Worm (Caenorhabditis elegans) whole organism, late embryonic: ENCODE measurements around the gene F14H3.15.

ENCODE experiments used
- F13H6.1 ChIP-seq: sonication (generic microtip); optimal IDR thresholded peaks from 2 replicates; lab custom pipeline; 2016; ENCODE audit warnings: missing genetic modification characterization, missing compliant biosample characterization
- K09A11.1 ChIP-seq: sonication (generic microtip); optimal IDR thresholded peaks from 2 replicates; lab custom pipeline; 2017; ENCODE audit warnings: antibody characterized with exemption, mild to moderate bottlenecking, missing genetic modification characterization, missing compliant biosample characterization; ENCODE audit not compliant: insufficient read depth
- ceh-2 ChIP-seq: sonication (generic microtip); optimal IDR thresholded peaks from 2 replicates; lab custom pipeline; 2016; ENCODE audit warnings: missing genotype, missing genetic modification characterization, missing compliant biosample characterization
- dmd-4 ChIP-seq: sonication (generic microtip); optimal IDR thresholded peaks from 2 replicates; lab custom pipeline; 2016; ENCODE audit warnings: borderline replicate concordance, missing genetic modification characterization, missing compliant biosample characterization
- elt-2 ChIP-seq: sonication (generic microtip); optimal IDR thresholded peaks from 2 replicates; lab custom pipeline; 2016; ENCODE audit warnings: missing genetic modification reagents, missing genetic modification characterization, missing compliant biosample characterization
- gmeb-2 ChIP-seq: sonication (generic microtip); optimal IDR thresholded peaks from 2 replicates; lab custom pipeline; 2016; ENCODE audit warnings: missing genetic modification characterization, inconsistent platforms, missing compliant biosample characterization
- pha-4 ChIP-seq: fragments of 150-350 bp; optimal IDR thresholded peaks from 2 replicates; lab custom pipeline; 2018; ENCODE audit warnings: missing biosample characterization, missing genetic modification reagents, missing genetic modification characterization
- rnt-1 ChIP-seq: sonication (generic microtip); optimal IDR thresholded peaks from 2 replicates; lab custom pipeline; 2016; ENCODE audit warnings: missing genetic modification characterization, missing compliant biosample characterization
- syd-9 ChIP-seq: sonication (generic microtip); optimal IDR thresholded peaks from 2 replicates; lab custom pipeline; 2016; ENCODE audit warnings: mild to moderate bottlenecking, missing genetic modification characterization, moderate library complexity, missing compliant biosample characterization

DNA sequence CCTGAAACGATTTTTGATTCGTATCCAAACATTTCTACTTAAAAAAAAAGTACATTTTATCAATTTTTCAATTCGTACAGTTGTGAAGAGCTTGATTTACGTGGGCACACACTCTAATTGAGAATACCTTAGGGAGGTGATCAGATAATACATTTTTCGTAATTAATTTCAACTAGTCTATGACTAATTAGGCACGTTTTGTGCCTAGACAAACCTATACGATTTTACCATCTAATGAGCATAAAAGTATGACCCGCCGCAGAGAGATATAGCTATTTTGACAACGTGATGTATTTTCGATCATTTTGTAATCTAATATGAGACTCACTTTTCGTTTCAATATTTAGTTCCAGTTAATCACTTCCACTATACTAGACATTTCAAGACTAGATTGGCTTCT is 43.1 kb downstream of the F14H3.15 start:
- TF ChIP-seq F13H6.1 (tag; lab: Kevin White, UChicago) (no peak), pha-4 (tag; lab: Kevin White, UChicago) (no peak), rnt-1 (tag; lab: Kevin White, UChicago) (no peak), syd-9 (tag; lab: Kevin White, UChicago) (no peak), elt-2 (tag; lab: Kevin White, UChicago) (no peak), dmd-4 (tag; lab: Kevin White, UChicago) (no peak), gmeb-2 (tag; lab: Kevin White, UChicago) (no peak), ceh-2 (tag; lab: Kevin White, UChicago) (no peak), K09A11.1 (tag; lab: Kevin White, UChicago) (no peak)
